Worm (Caenorhabditis elegans): ENCODE measurements around the gene K09B11.4.
A peak's percentile ranks its signal among the peaks of the same experiment; 100 is the strongest.

DNA sequence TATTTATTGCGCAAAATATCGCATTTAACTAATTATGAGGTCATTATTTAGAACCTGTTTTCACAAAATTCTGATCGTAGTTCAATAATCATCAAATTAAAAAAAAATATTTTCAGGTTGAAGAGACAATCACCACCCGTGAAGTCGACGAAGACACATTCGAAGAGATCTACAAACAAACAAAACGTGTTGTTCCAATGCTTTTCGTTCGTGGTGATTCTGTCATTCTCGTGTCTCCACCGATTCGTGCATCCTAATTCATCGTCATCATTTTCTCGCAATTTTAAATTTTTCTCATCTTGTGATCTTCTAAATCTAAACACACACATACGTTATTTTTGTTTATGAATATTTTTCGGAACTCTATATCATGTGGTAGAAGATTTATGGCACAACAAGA is 40.6 kb upstream of the K09B11.4 start:
- TF ChIP-seq snpc-4 (GFP tag; optimal IDR thresholded peaks at IDR 0.05) (no peak), snpc-4 (tag; optimal IDR thresholded peaks at IDR 0.05) (no peak), F37B4.10 (GFP tag; IDR thresholded peaks at IDR 0.05) (no peak), unc-62 (GFP tag; optimal IDR thresholded peaks at IDR 0.05) (no peak), ets-4 (GFP tag; optimal IDR thresholded peaks at IDR 0.05) (no peak), lin-40 (tag; optimal IDR thresholded peaks at IDR 0.05) (peak; percentile 47), mxl-1 (tag; optimal IDR thresholded peaks at IDR 0.05) (no peak), ztf-22 (GFP tag; optimal IDR thresholded peaks at IDR 0.05) (no peak), him-1 (tag; optimal IDR thresholded peaks at IDR 0.05) (no peak), sptf-2 (GFP tag; optimal IDR thresholded peaks at IDR 0.05) (no peak)

Measured in whole organism, young adult.